Fruit fly (Drosophila melanogaster) whole organism, embryonic: Measurements from ENCODE around the gene NitFhit.

ENCODE experiments used
- Bteb2 ChIP-seq: fragments of 200-800 bp; sonication (Bioruptor generic); optimal IDR thresholded peaks from 2 replicates; lab custom pipeline; 2016; ENCODE audit warnings: missing biosample characterization, missing genetic modification characterization
- CG11695 ChIP-seq: fragments of 200-800 bp; sonication (Bioruptor generic); IDR thresholded peaks from 3 replicates; pipeline ENCODE4 v1.3.6; 2022; ENCODE audit warnings: missing biosample characterization, missing genetic modification characterization
- CG12104 ChIP-seq: fragments of 200-800 bp; sonication (Bioruptor generic); optimal IDR thresholded peaks from 3 replicates; lab custom pipeline; 2016; ENCODE audit warnings: missing biosample characterization, missing genetic modification characterization
- CG12769 ChIP-seq: fragments of 200-800 bp; sonication (Bioruptor generic); optimal IDR thresholded peaks from 2 replicates; lab custom pipeline; 2019; ENCODE audit warnings: missing biosample characterization, mild to moderate bottlenecking, missing genetic modification characterization, moderate library complexity
- CG15269 ChIP-seq: fragments of 200-800 bp; sonication (Bioruptor generic); optimal IDR thresholded peaks from 2 replicates; lab custom pipeline; 2018; ENCODE audit warnings: missing biosample characterization, mild to moderate bottlenecking, missing genetic modification characterization, moderate library complexity
- CG15696 ChIP-seq: fragments of 200-800 bp; sonication (Bioruptor generic); optimal IDR thresholded peaks from 2 replicates; lab custom pipeline; 2019; ENCODE audit warnings: missing biosample characterization, mild to moderate bottlenecking, missing genetic modification characterization, moderate library complexity
- CG17361 ChIP-seq: fragments of 200-800 bp; sonication (Bioruptor generic); IDR thresholded peaks from 3 replicates; pipeline ENCODE4 v1.3.6; 2022; ENCODE audit warnings: missing biosample characterization, missing genetic modification characterization
- CG17385 ChIP-seq: fragments of 200-800 bp; sonication (Bioruptor generic); optimal IDR thresholded peaks from 3 replicates; lab custom pipeline; 2018; ENCODE audit warnings: missing biosample characterization, mild to moderate bottlenecking, missing genetic modification characterization
- CG2129 ChIP-seq: fragments of 200-800 bp; sonication (Bioruptor generic); IDR thresholded peaks from 2 replicates; pipeline ENCODE4 v1.3.6; 2022; ENCODE audit warnings: missing biosample characterization, missing genetic modification characterization; ENCODE audit not compliant: partially characterized antibody
- CG2889 ChIP-seq: fragments of 200-800 bp; sonication (Bioruptor generic); IDR thresholded peaks from 3 replicates; pipeline ENCODE4 v1.3.6; 2022; ENCODE audit warnings: missing biosample characterization, missing genetic modification characterization
- CG30431 ChIP-seq: fragments of 200-800 bp; sonication (Bioruptor generic); optimal IDR thresholded peaks from 2 replicates; lab custom pipeline; 2017; ENCODE audit warnings: missing biosample characterization, missing genetic modification characterization
- CG31388 ChIP-seq: fragments of 200-800 bp; sonication (Bioruptor generic); optimal IDR thresholded peaks from 2 replicates; lab custom pipeline; 2016; ENCODE audit warnings: missing biosample characterization, missing genetic modification characterization
- CG32767 ChIP-seq: fragments of 200-800 bp; sonication (Bioruptor generic); IDR thresholded peaks from 2 replicates; pipeline ENCODE4 v1.3.6; 2022; ENCODE audit warnings: missing biosample characterization, missing genetic modification characterization
- CG3281 ChIP-seq: fragments of 200-800 bp; sonication (Bioruptor generic); optimal IDR thresholded peaks from 3 replicates; lab custom pipeline; 2017; ENCODE audit warnings: missing biosample characterization, mild to moderate bottlenecking, missing genetic modification characterization
- CG4730 ChIP-seq: fragments of 200-800 bp; sonication (Bioruptor generic); IDR thresholded peaks from 2 replicates; pipeline ENCODE4 v1.3.6; 2022; ENCODE audit warnings: missing biosample characterization, missing genetic modification characterization
- CG6765 ChIP-seq: fragments of 200-800 bp; sonication (Bioruptor generic); optimal IDR thresholded peaks from 3 replicates; lab custom pipeline; 2017; ENCODE audit warnings: missing biosample characterization, mild to moderate bottlenecking, missing genetic modification characterization
- CG7786 ChIP-seq: fragments of 200-800 bp; sonication (Bioruptor generic); optimal IDR thresholded peaks from 2 replicates; lab custom pipeline; 2016; ENCODE audit warnings: missing biosample characterization, missing genetic modification characterization
- CG7963 ChIP-seq: fragments of 200-800 bp; sonication (Bioruptor generic); IDR thresholded peaks from 3 replicates; pipeline ENCODE4 v1.3.6; 2022; ENCODE audit warnings: missing biosample characterization, missing genetic modification characterization; ENCODE audit not compliant: partially characterized antibody
- CHES-1-like ChIP-seq: fragments of 200-800 bp; sonication (Bioruptor generic); optimal IDR thresholded peaks from 2 replicates; lab custom pipeline; 2016; ENCODE audit warnings: missing biosample characterization, missing genetic modification characterization
- CTCF ChIP-seq: fragments of 200-800 bp; sonication (Bioruptor generic); optimal IDR thresholded peaks from 2 replicates; lab custom pipeline; 2017; ENCODE audit warnings: missing biosample characterization, mild to moderate bottlenecking, missing genetic modification characterization, moderate library complexity
- Dfd ChIP-seq, 2 experiments: fragments of >200 bp; optimal IDR thresholded peaks; 2 replicates each; lab custom pipeline; 2017; ENCODE audit warnings: missing biosample characterization in 2 of 2, missing genetic modification characterization in 2 of 2
- Dll ChIP-seq: fragments of 200-800 bp; sonication (Bioruptor generic); IDR thresholded peaks from 4 replicates; pipeline ENCODE4 v1.3.6; 2022; ENCODE audit warnings: missing biosample characterization, missing genetic modification characterization; ENCODE audit not compliant: partially characterized antibody
- Max ChIP-seq: fragments of 200-800 bp; sonication (Bioruptor generic); optimal IDR thresholded peaks from 2 replicates; lab custom pipeline; 2016; ENCODE audit warnings: missing biosample characterization, mild to moderate bottlenecking, missing genetic modification characterization
- NC2β ChIP-seq: fragments of 200-800 bp; sonication (Bioruptor generic); optimal IDR thresholded peaks from 2 replicates; lab custom pipeline; 2016; ENCODE audit warnings: missing biosample characterization, missing genetic modification characterization
- Nf-YB ChIP-seq: fragments of 200-800 bp; sonication (Bioruptor generic); optimal IDR thresholded peaks from 3 replicates; lab custom pipeline; 2019; ENCODE audit warnings: missing biosample characterization, mild to moderate bottlenecking, missing genetic modification characterization, moderate library complexity
- Poxn ChIP-seq: fragments of 200-800 bp; sonication (Bioruptor generic); IDR thresholded peaks from 2 replicates; pipeline ENCODE4 v1.3.6; 2022; ENCODE audit warnings: missing biosample characterization, missing genetic modification characterization
- Rfx ChIP-seq: fragments of 200-800 bp; sonication (Bioruptor generic); IDR thresholded peaks from 2 replicates; pipeline ENCODE4 v1.3.6; 2022; ENCODE audit warnings: missing biosample characterization, missing genetic modification characterization
- Taf1 ChIP-seq: fragments of 200-800 bp; sonication (Bioruptor generic); IDR thresholded peaks from 2 replicates; pipeline ENCODE4 v1.3.6; 2022; ENCODE audit warnings: missing biosample characterization, missing genetic modification characterization
- Usf ChIP-seq: fragments of 200-800 bp; sonication (Bioruptor generic); optimal IDR thresholded peaks from 2 replicates; lab custom pipeline; 2017; ENCODE audit warnings: missing genotype, missing biosample characterization, missing genetic modification characterization
- YL-1 ChIP-seq: fragments of 200-800 bp; sonication (Bioruptor generic); optimal IDR thresholded peaks from 3 replicates; lab custom pipeline; 2017; ENCODE audit warnings: missing biosample characterization, mild to moderate bottlenecking, missing genetic modification characterization
- bab2 ChIP-seq: fragments of 200-800 bp; sonication (Bioruptor generic); optimal IDR thresholded peaks from 2 replicates; lab custom pipeline; 2016; ENCODE audit warnings: missing biosample characterization, missing genetic modification characterization
- bowl ChIP-seq: fragments of 200-800 bp; sonication (Bioruptor generic); IDR thresholded peaks from 2 replicates; pipeline ENCODE4 v1.3.6; 2022; ENCODE audit warnings: missing biosample characterization, missing genetic modification characterization
- btn ChIP-seq: fragments of 200-800 bp; sonication (Bioruptor generic); optimal IDR thresholded peaks from 2 replicates; lab custom pipeline; 2016; ENCODE audit warnings: missing biosample characterization, missing genetic modification characterization
- chinmo ChIP-seq: fragments of 200-800 bp; sonication (Bioruptor generic); IDR thresholded peaks from 4 replicates; pipeline ENCODE4 v1.3.6; 2022; ENCODE audit warnings: missing biosample characterization, missing genetic modification characterization; ENCODE audit not compliant: partially characterized antibody
- crol ChIP-seq: fragments of 200-800 bp; sonication (Bioruptor generic); IDR thresholded peaks from 2 replicates; pipeline ENCODE4 v1.3.6; 2022; ENCODE audit warnings: missing biosample characterization, missing genetic modification characterization
- cwo ChIP-seq: fragments of 200-800 bp; sonication (Bioruptor generic); optimal IDR thresholded peaks from 3 replicates; lab custom pipeline; 2017; ENCODE audit warnings: missing biosample characterization, missing genetic modification characterization, mild to moderate bottlenecking, moderate library complexity, missing genetic modification reagents
- esg ChIP-seq: fragments of 200-800 bp; sonication (Bioruptor generic); conservative IDR thresholded peaks from 2 replicates; pipeline ENCODE4 v1.3.6; 2022; ENCODE audit warnings: missing biosample characterization, missing genetic modification characterization
- eve ChIP-seq, 2 experiments: fragments of >200 bp; optimal IDR thresholded peaks; 2 replicates each; lab custom pipeline; 2017; ENCODE audit warnings: missing biosample characterization in 2 of 2, missing genetic modification characterization in 2 of 2
- gsb ChIP-seq: fragments of 200-800 bp; sonication (Bioruptor generic); IDR thresholded peaks from 2 replicates; pipeline ENCODE4 v1.3.6; 2022; ENCODE audit warnings: missing biosample characterization, missing genetic modification characterization
- hkb ChIP-seq, 2 experiments: fragments of 200-800 bp in 1 of 2; fragments of >200 bp in 1 of 2; sonication (Bioruptor generic) in 1 of 2; IDR thresholded peaks in 1 of 2; optimal IDR thresholded peaks in 1 of 2; 2 replicates each; pipeline versions ENCODE4 v1.3.6 to Lab custom; 2017 to 2022; ENCODE audit warnings: missing biosample characterization in 1 of 2, missing genetic modification characterization in 1 of 2
- jing ChIP-seq: fragments of 200-800 bp; sonication (Bioruptor generic); optimal IDR thresholded peaks from 2 replicates; lab custom pipeline; 2018; ENCODE audit warnings: missing biosample characterization, mild to moderate bottlenecking, missing genetic modification characterization
- mirr ChIP-seq: fragments of 200-800 bp; sonication (Bioruptor generic); optimal IDR thresholded peaks from 3 replicates; lab custom pipeline; 2018; ENCODE audit warnings: missing biosample characterization, mild to moderate bottlenecking, missing genetic modification characterization
- oc ChIP-seq: fragments of 200-800 bp; sonication (Bioruptor generic); optimal IDR thresholded peaks from 2 replicates; lab custom pipeline; 2018; ENCODE audit warnings: missing biosample characterization, mild to moderate bottlenecking, missing genetic modification characterization, moderate library complexity
- pfk ChIP-seq: fragments of 200-800 bp; sonication (Bioruptor generic); optimal IDR thresholded peaks from 2 replicates; lab custom pipeline; 2018; ENCODE audit warnings: missing biosample characterization, mild to moderate bottlenecking, missing genetic modification characterization, moderate library complexity
- pzg ChIP-seq: fragments of 200-800 bp; sonication (Bioruptor generic); optimal IDR thresholded peaks from 3 replicates; lab custom pipeline; 2018; ENCODE audit warnings: missing biosample characterization, mild to moderate bottlenecking, missing genetic modification characterization, moderate library complexity
- ranshi ChIP-seq: fragments of 200-800 bp; sonication (Bioruptor generic); IDR thresholded peaks from 2 replicates; pipeline ENCODE4 v1.3.6; 2022; ENCODE audit warnings: missing biosample characterization, missing genetic modification characterization
- sd ChIP-seq: fragments of 200-800 bp; sonication (Bioruptor generic); optimal IDR thresholded peaks from 3 replicates; lab custom pipeline; 2018; ENCODE audit warnings: missing biosample characterization, mild to moderate bottlenecking, missing genetic modification characterization, moderate library complexity
- sens-2 ChIP-seq: fragments of 200-800 bp; sonication (Bioruptor generic); IDR thresholded peaks from 2 replicates; pipeline ENCODE4 v1.3.6; 2022; ENCODE audit warnings: missing biosample characterization, missing genetic modification characterization
- sim ChIP-seq: fragments of 200-800 bp; sonication (Bioruptor generic); IDR thresholded peaks from 2 replicates; pipeline ENCODE4 v1.3.6; 2022; ENCODE audit warnings: missing biosample characterization, missing genetic modification characterization
- sima ChIP-seq: fragments of 200-800 bp; sonication (Bioruptor generic); optimal IDR thresholded peaks from 2 replicates; lab custom pipeline; 2016; ENCODE audit warnings: missing biosample characterization, missing genetic modification characterization
- sob ChIP-seq: fragments of 200-800 bp; sonication (Bioruptor generic); IDR thresholded peaks from 2 replicates; pipeline ENCODE4 v1.3.6; 2022; ENCODE audit warnings: missing biosample characterization, missing genetic modification characterization
- tx ChIP-seq: fragments of 200-800 bp; sonication (Bioruptor generic); optimal IDR thresholded peaks from 2 replicates; lab custom pipeline; 2016; ENCODE audit warnings: missing biosample characterization, missing genetic modification characterization

The NitFhit gene

dm6 chr3L:175949-176348, 27.6 kb upstream of the NitFhit start, which contains the start of gene CG7049 (continued):
- TF ChIP-seq CG17361 (GFP tag; lab: Robert Waterston, UW) = no peak
- no peak for TF ChIP-seq CG4730
- no peak for TF ChIP-seq CG2889 (GFP tag; lab: Robert Waterston, UW)
- no peak for TF ChIP-seq gsb (GFP tag; lab: Robert Waterston, UW)
- no peak for TF ChIP-seq sens-2 (GFP tag; lab: Robert Waterston, UW)
- no peak for TF ChIP-seq jing
- TF ChIP-seq CG15696 (tag; lab: Kevin White, UChicago) = no peak
- peak; percentile 27 for TF ChIP-seq YL-1 (GFP tag; lab: Kevin White, UChicago)
- TF ChIP-seq NC2β (GFP tag; lab: Kevin White, UChicago) = no peak
- TF ChIP-seq Dll (GFP tag; lab: Robert Waterston, UW) = peak; percentile 47; the same call in 2 of the 4 replicates
- TF ChIP-seq Dfd (GFP tag; optimal IDR thresholded peaks at IDR 0.05; lab: Kevin White, UChicago) = no peak
- TF ChIP-seq mirr (GFP tag; lab: Kevin White, UChicago) = no peak
- no peak for TF ChIP-seq CG31388 (GFP tag; lab: Kevin White, UChicago)
- no peak for TF ChIP-seq CG15269
- no peak for TF ChIP-seq CG17385 (GFP tag; lab: Kevin White, UChicago)
- no peak for TF ChIP-seq hkb (optimal IDR thresholded peaks at IDR 0.05; lab: Kevin White, UChicago)
- TF ChIP-seq hkb (GFP tag; IDR thresholded peaks at IDR 0.05; lab: Robert Waterston, UW) = peak; percentile 42; the same call in 1 of the 2 replicates
- no peak for TF ChIP-seq btn (GFP tag; lab: Kevin White, UChicago)
- TF ChIP-seq Rfx (GFP tag; lab: Robert Waterston, UW) = no peak
- TF ChIP-seq CHES-1-like (GFP tag; lab: Kevin White, UChicago) = peak; percentile 4
- TF ChIP-seq CG3281 (GFP tag; lab: Kevin White, UChicago) = peak; percentile 22
- no peak for TF ChIP-seq sim (GFP tag; lab: Robert Waterston, UW)
- no peak for TF ChIP-seq Usf (GFP tag; lab: Kevin White, UChicago)
- TF ChIP-seq CTCF (GFP tag; lab: Kevin White, UChicago) = no peak
- TF ChIP-seq CG11695 (GFP tag; lab: Robert Waterston, UW) = no peak
- peak; percentile 80 for TF ChIP-seq sd (tag; lab: Kevin White, UChicago)
- no peak for TF ChIP-seq oc (tag; lab: Kevin White, UChicago)
- no peak for TF ChIP-seq ranshi (GFP tag; lab: Robert Waterston, UW)
- peak; percentile 50 for TF ChIP-seq pzg (GFP tag; lab: Kevin White, UChicago)
- no peak for TF ChIP-seq Poxn
- no peak for TF ChIP-seq CG7963 (GFP tag; lab: Robert Waterston, UW)
- TF ChIP-seq chinmo (GFP tag; lab: Robert Waterston, UW) = 0 out of 4 replicates have a peak, but pooled peaks have one; percentile 35
- TF ChIP-seq Bteb2 (GFP tag; lab: Kevin White, UChicago) = no peak
- no peak for TF ChIP-seq sima (GFP tag; lab: Kevin White, UChicago)
- no peak for TF ChIP-seq CG32767
- TF ChIP-seq crol (GFP tag; lab: Robert Waterston, UW) = no peak
- TF ChIP-seq pfk (GFP tag; lab: Kevin White, UChicago) = no peak
- TF ChIP-seq Nf-YB (GFP tag; lab: Kevin White, UChicago) = no peak
- no peak for TF ChIP-seq Taf1
- no peak for TF ChIP-seq tx (GFP tag; lab: Kevin White, UChicago)
- TF ChIP-seq CG7786 (GFP tag; lab: Kevin White, UChicago) = no peak
- no peak for TF ChIP-seq Max
- TF ChIP-seq cwo (GFP tag; lab: Kevin White, UChicago) = no peak
- TF ChIP-seq bowl (GFP tag; lab: Robert Waterston, UW) = no peak
- no peak for TF ChIP-seq CG6765 (GFP tag; lab: Kevin White, UChicago)
- TF ChIP-seq CG12104 (GFP tag; lab: Kevin White, UChicago) = no peak
- no peak for TF ChIP-seq CG12769 (tag; lab: Kevin White, UChicago)
- TF ChIP-seq eve (GFP tag; optimal IDR thresholded peaks at IDR 0.05; lab: Kevin White, UChicago) = no peak
- TF ChIP-seq CG2129 (GFP tag; lab: Robert Waterston, UW) = no peak
- no peak for TF ChIP-seq CG30431 (GFP tag; lab: Kevin White, UChicago)
- TF ChIP-seq sob = no peak; the same call in 1 of the 2 replicates
- TF ChIP-seq bab2 (GFP tag; lab: Kevin White, UChicago) = no peak
- TF ChIP-seq esg (GFP tag; lab: Robert Waterston, UW) = no peak
